Worm (Caenorhabditis elegans): ENCODE measurements around the gene R107.5.

DNA sequence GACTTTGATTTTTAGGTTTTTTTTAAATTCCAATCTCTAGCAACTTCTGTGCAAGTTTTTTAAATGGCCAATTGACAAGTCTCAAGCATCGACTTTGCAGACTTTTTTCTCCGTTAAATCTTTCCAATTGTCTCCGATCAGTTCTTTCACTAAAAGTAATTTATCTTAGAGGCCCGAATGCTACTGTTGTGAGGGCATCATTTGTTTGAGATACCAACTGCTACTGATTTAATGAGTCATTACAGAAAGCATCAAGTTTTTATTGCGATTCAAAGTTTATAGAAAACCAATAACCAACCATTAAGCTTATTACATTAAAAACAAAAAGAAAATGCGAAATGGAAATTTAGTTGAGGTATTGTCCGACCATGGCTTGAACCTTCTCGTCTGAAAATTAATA is 26.5 kb upstream of the R107.5 start:
- TF ChIP-seq rnt-1 (tag; optimal IDR thresholded peaks at IDR 0.05): peak; percentile 54
- TF ChIP-seq nhr-84 (tag; optimal IDR thresholded peaks at IDR 0.05): no peak
- no peak for TF ChIP-seq skn-1 (tag; optimal IDR thresholded peaks at IDR 0.05)
- no peak for TF ChIP-seq pqm-1 (tag; optimal IDR thresholded peaks at IDR 0.05)
- no peak for TF ChIP-seq fos-1 (tag; optimal IDR thresholded peaks at IDR 0.05)
- TF ChIP-seq lin-13 (GFP tag; optimal IDR thresholded peaks at IDR 0.05): no peak
- TF ChIP-seq unc-130 (tag; optimal IDR thresholded peaks at IDR 0.05): no peak
- TF ChIP-seq nhr-76 (tag; optimal IDR thresholded peaks at IDR 0.05): no peak
- TF ChIP-seq lin-15B (tag; optimal IDR thresholded peaks at IDR 0.05): no peak

Data from whole organism, L1 larva.